Worm (Caenorhabditis elegans) whole organism, young adult: ENCODE data around the gene F11G11.14.

Experiments used
- F49E8.2 ChIP-seq: sonication (generic microtip); optimal IDR thresholded peaks from 3 replicates; lab custom pipeline; 2017; ENCODE audit warnings: missing genetic modification characterization, mild to moderate bottlenecking, missing compliant biosample characterization, antibody characterized with exemption, moderate library complexity; ENCODE audit not compliant: insufficient read depth
- Y53G8AR.9 ChIP-seq: fragments of 200-800 bp; sonication (Bioruptor generic); conservative IDR thresholded peaks from 2 replicates; pipeline ENCODE4 v1.3.6; 2022; ENCODE audit warnings: missing genetic modification reagents, missing genetic modification characterization, missing compliant biosample characterization
- chd-7 ChIP-seq: sonication (generic microtip); optimal IDR thresholded peaks from 2 replicates; lab custom pipeline; 2016; ENCODE audit warnings: mild to moderate bottlenecking, missing genetic modification characterization, moderate library complexity, missing compliant biosample characterization
- egl-44 ChIP-seq: fragments of 200-800 bp; sonication (Bioruptor generic); IDR thresholded peaks from 2 replicates; pipeline ENCODE4 v1.3.6; 2022; ENCODE audit warnings: missing genetic modification reagents, missing genetic modification characterization, missing compliant biosample characterization
- egrh-3 ChIP-seq: fragments of 200-800 bp; sonication (Bioruptor generic); IDR thresholded peaks from 2 replicates; pipeline ENCODE4 v1.3.6; 2022; ENCODE audit warnings: missing genetic modification reagents, missing genetic modification characterization, missing compliant biosample characterization
- ets-4 ChIP-seq: fragments of 200-800 bp; sonication (Bioruptor generic); optimal IDR thresholded peaks from 2 replicates; lab custom pipeline; 2018; ENCODE audit warnings: mild to moderate bottlenecking, missing genetic modification characterization, missing compliant biosample characterization
- let-607 ChIP-seq, 2 experiments: fragments of 200-800 bp in 1 of 2; sonication (Bioruptor generic) in 1 of 2; sonication (generic microtip) in 1 of 2; optimal IDR thresholded peaks; 2 replicates each; lab custom pipeline; 2016 to 2018; ENCODE audit warnings: mild to moderate bottlenecking in 2 of 2, missing compliant biosample characterization in 2 of 2, missing genetic modification characterization in 2 of 2, moderate library complexity in 2 of 2, missing genotype in 1 of 2
- tlf-1 ChIP-seq: fragments of 200-800 bp; sonication (Bioruptor generic); optimal IDR thresholded peaks from 2 replicates; lab custom pipeline; 2018; ENCODE audit warnings: mild to moderate bottlenecking, missing genetic modification characterization, missing compliant biosample characterization

ce11 chrII:4837659-4838058 lies 25.8 kb upstream of the F11G11.14 start, which contains the start of gene C33F10.12:
- no peak for TF ChIP-seq let-607 (tag; optimal IDR thresholded peaks at IDR 0.05; lab: Kevin White, UChicago)
- TF ChIP-seq tlf-1 (GFP tag; lab: Kevin White, UChicago) = no peak
- TF ChIP-seq ets-4 (GFP tag; lab: Kevin White, UChicago) = no peak
- no peak for TF ChIP-seq egrh-3 (GFP tag; lab: Robert Waterston, UW)
- TF ChIP-seq F49E8.2 = no peak
- TF ChIP-seq chd-7 (tag; lab: Kevin White, UChicago) = no peak
- no peak for TF ChIP-seq egl-44 (GFP tag; lab: Robert Waterston, UW)
- TF ChIP-seq Y53G8AR.9 = no peak
